Fruit fly (Drosophila melanogaster) whole organism, embryonic: Measurements from ENCODE around the gene CAH16.

Experiments used
- Ada2b ChIP-seq: fragments of 200-800 bp; sonication (Bioruptor generic); IDR thresholded peaks from 2 replicates; pipeline ENCODE4 v1.3.6; 2022; ENCODE audit warnings: missing biosample characterization, missing genetic modification characterization
- CG10274 ChIP-seq: fragments of 200-800 bp; sonication (Bioruptor generic); optimal IDR thresholded peaks from 3 replicates; lab custom pipeline; 2017; ENCODE audit warnings: missing biosample characterization, mild to moderate bottlenecking, missing genetic modification characterization
- CG10565 ChIP-seq: fragments of 200-800 bp; sonication (Bioruptor generic); optimal IDR thresholded peaks from 3 replicates; lab custom pipeline; 2016; ENCODE audit warnings: missing biosample characterization, mild to moderate bottlenecking, missing genetic modification characterization
- CG11456 ChIP-seq: fragments of 200-800 bp; sonication (Bioruptor generic); IDR thresholded peaks from 3 replicates; pipeline ENCODE4 v1.3.6; 2022; ENCODE audit warnings: missing biosample characterization, missing genetic modification characterization
- CG11696 ChIP-seq: fragments of 200-800 bp; sonication (Bioruptor generic); IDR thresholded peaks from 2 replicates; pipeline ENCODE4 v1.3.6; 2022; ENCODE audit warnings: missing biosample characterization, missing genetic modification characterization
- CG13894 ChIP-seq: fragments of 200-800 bp; sonication (Bioruptor generic); optimal IDR thresholded peaks from 3 replicates; lab custom pipeline; 2018; ENCODE audit warnings: missing biosample characterization, mild to moderate bottlenecking, missing genetic modification characterization, moderate library complexity
- CG15696 ChIP-seq: fragments of 200-800 bp; sonication (Bioruptor generic); optimal IDR thresholded peaks from 2 replicates; lab custom pipeline; 2019; ENCODE audit warnings: missing biosample characterization, mild to moderate bottlenecking, missing genetic modification characterization, moderate library complexity
- CG16813 ChIP-seq: fragments of 200-800 bp; sonication (Bioruptor generic); IDR thresholded peaks from 3 replicates; pipeline ENCODE4 v1.3.6; 2022; ENCODE audit warnings: missing biosample characterization, missing genetic modification characterization; ENCODE audit not compliant: partially characterized antibody
- CG17361 ChIP-seq: fragments of 200-800 bp; sonication (Bioruptor generic); IDR thresholded peaks from 3 replicates; pipeline ENCODE4 v1.3.6; 2022; ENCODE audit warnings: missing biosample characterization, missing genetic modification characterization
- CG30431 ChIP-seq: fragments of 200-800 bp; sonication (Bioruptor generic); optimal IDR thresholded peaks from 2 replicates; lab custom pipeline; 2017; ENCODE audit warnings: missing biosample characterization, missing genetic modification characterization
- CG31224 ChIP-seq: fragments of 200-800 bp; sonication (Bioruptor generic); IDR thresholded peaks from 2 replicates; pipeline ENCODE4 v1.3.6; 2022; ENCODE audit warnings: missing biosample characterization, missing genetic modification characterization
- CG31365 ChIP-seq: fragments of 200-800 bp; sonication (Bioruptor generic); optimal IDR thresholded peaks from 2 replicates; lab custom pipeline; 2018; ENCODE audit warnings: missing biosample characterization, mild to moderate bottlenecking, missing genetic modification characterization
- CG32772 ChIP-seq: fragments of 200-800 bp; sonication (Bioruptor generic); IDR thresholded peaks from 2 replicates; pipeline ENCODE4 v1.3.6; 2022; ENCODE audit warnings: missing biosample characterization, missing genetic modification characterization
- CG34422 ChIP-seq: fragments of 200-800 bp; sonication (Bioruptor generic); IDR thresholded peaks from 3 replicates; pipeline ENCODE4 v1.3.6; 2022; ENCODE audit warnings: missing biosample characterization, missing genetic modification characterization
- CG6654 ChIP-seq: fragments of 200-800 bp; sonication (Bioruptor generic); optimal IDR thresholded peaks from 2 replicates; lab custom pipeline; 2017; ENCODE audit warnings: missing biosample characterization, mild to moderate bottlenecking, missing genetic modification characterization
- CG6683 ChIP-seq: fragments of 200-800 bp; sonication (Bioruptor generic); optimal IDR thresholded peaks from 2 replicates; lab custom pipeline; 2017; ENCODE audit warnings: missing biosample characterization, mild to moderate bottlenecking, missing genetic modification characterization, missing genetic modification reagents
- CG6791 ChIP-seq: fragments of 200-800 bp; sonication (Bioruptor generic); IDR thresholded peaks from 3 replicates; pipeline ENCODE4 v1.3.6; 2022; ENCODE audit warnings: missing biosample characterization, missing genetic modification characterization; ENCODE audit not compliant: partially characterized antibody
- CG7786 ChIP-seq: fragments of 200-800 bp; sonication (Bioruptor generic); optimal IDR thresholded peaks from 2 replicates; lab custom pipeline; 2016; ENCODE audit warnings: missing biosample characterization, missing genetic modification characterization
- CG7928 ChIP-seq: fragments of 200-800 bp; sonication (Bioruptor generic); optimal IDR thresholded peaks from 2 replicates; lab custom pipeline; 2017; ENCODE audit warnings: missing biosample characterization, mild to moderate bottlenecking, missing genetic modification characterization
- CG9437 ChIP-seq: fragments of 200-800 bp; sonication (Bioruptor generic); optimal IDR thresholded peaks from 2 replicates; lab custom pipeline; 2018; ENCODE audit warnings: missing biosample characterization, mild to moderate bottlenecking, missing genetic modification characterization
- Dad ChIP-seq: fragments of 200-800 bp; sonication (Bioruptor generic); optimal IDR thresholded peaks from 3 replicates; lab custom pipeline; 2016; ENCODE audit warnings: missing biosample characterization, missing genetic modification characterization
- Dref ChIP-seq: fragments of 200-800 bp; sonication (Bioruptor generic); IDR thresholded peaks from 2 replicates; pipeline ENCODE4 v1.3.6; 2022; ENCODE audit warnings: missing biosample characterization, missing genetic modification characterization
- Fer1 ChIP-seq: fragments of 200-800 bp; sonication (Bioruptor generic); optimal IDR thresholded peaks from 2 replicates; lab custom pipeline; 2017; ENCODE audit warnings: missing biosample characterization, mild to moderate bottlenecking, missing genetic modification characterization
- Hr39 ChIP-seq: fragments of >200 bp; optimal IDR thresholded peaks from 2 replicates; lab custom pipeline; 2017
- Meics ChIP-seq: fragments of 200-800 bp; sonication (Bioruptor generic); optimal IDR thresholded peaks from 2 replicates; lab custom pipeline; 2017; ENCODE audit warnings: missing biosample characterization, mild to moderate bottlenecking, missing genetic modification characterization
- NC2α ChIP-seq: fragments of 200-800 bp; sonication (Bioruptor generic); optimal IDR thresholded peaks from 2 replicates; lab custom pipeline; 2016; ENCODE audit warnings: missing biosample characterization, missing genetic modification characterization
- Scr ChIP-seq: fragments of 200-800 bp; sonication (Bioruptor generic); IDR thresholded peaks from 2 replicates; pipeline ENCODE4 v1.3.6; 2022; ENCODE audit warnings: missing biosample characterization, missing genetic modification characterization; ENCODE audit not compliant: partially characterized antibody
- Ssrp ChIP-seq: fragments of 200-800 bp; sonication (Bioruptor generic); optimal IDR thresholded peaks from 2 replicates; lab custom pipeline; 2018; ENCODE audit warnings: missing biosample characterization, mild to moderate bottlenecking, missing genetic modification characterization, moderate library complexity
- YL-1 ChIP-seq: fragments of 200-800 bp; sonication (Bioruptor generic); optimal IDR thresholded peaks from 3 replicates; lab custom pipeline; 2017; ENCODE audit warnings: missing biosample characterization, mild to moderate bottlenecking, missing genetic modification characterization
- al ChIP-seq: fragments of 200-800 bp; sonication (Bioruptor generic); IDR thresholded peaks from 2 replicates; pipeline ENCODE4 v1.3.6; 2022; ENCODE audit warnings: missing biosample characterization, missing genetic modification characterization
- chif ChIP-seq, 2 experiments: fragments of 200-800 bp; sonication (Bioruptor generic); optimal IDR thresholded peaks; 3 replicates each; lab custom pipeline; 2016; ENCODE audit warnings: missing biosample characterization in 2 of 2, missing genetic modification characterization in 2 of 2
- cwo ChIP-seq: fragments of 200-800 bp; sonication (Bioruptor generic); optimal IDR thresholded peaks from 3 replicates; lab custom pipeline; 2017; ENCODE audit warnings: missing biosample characterization, missing genetic modification characterization, mild to moderate bottlenecking, moderate library complexity, missing genetic modification reagents
- dimm ChIP-seq: fragments of 200-800 bp; sonication (Bioruptor generic); IDR thresholded peaks from 2 replicates; pipeline ENCODE4 v1.3.6; 2022; ENCODE audit warnings: missing biosample characterization, missing genetic modification characterization
- disco-r ChIP-seq: fragments of 200-800 bp; sonication (Bioruptor generic); optimal IDR thresholded peaks from 2 replicates; lab custom pipeline; 2016; ENCODE audit warnings: missing biosample characterization, missing genetic modification characterization
- dmrt99B ChIP-seq: fragments of 200-800 bp; sonication (Bioruptor generic); optimal IDR thresholded peaks from 2 replicates; lab custom pipeline; 2018; ENCODE audit warnings: missing biosample characterization, mild to moderate bottlenecking, missing genetic modification characterization, moderate library complexity
- dysf ChIP-seq: fragments of 200-800 bp; sonication (Bioruptor generic); IDR thresholded peaks from 3 replicates; pipeline ENCODE4 v1.3.6; 2022; ENCODE audit warnings: missing biosample characterization, missing genetic modification characterization
- esg ChIP-seq: fragments of 200-800 bp; sonication (Bioruptor generic); conservative IDR thresholded peaks from 2 replicates; pipeline ENCODE4 v1.3.6; 2022; ENCODE audit warnings: missing biosample characterization, missing genetic modification characterization
- fd102C ChIP-seq: fragments of 200-800 bp; sonication (Bioruptor generic); optimal IDR thresholded peaks from 2 replicates; lab custom pipeline; 2018; ENCODE audit warnings: missing biosample characterization, mild to moderate bottlenecking, missing genetic modification characterization, moderate library complexity
- grn ChIP-seq: fragments of 200-800 bp; sonication (Bioruptor generic); optimal IDR thresholded peaks from 3 replicates; lab custom pipeline; 2017; ENCODE audit warnings: missing biosample characterization, missing genetic modification characterization
- gro ChIP-seq: fragments of 200-800 bp; sonication (Bioruptor generic); optimal IDR thresholded peaks from 2 replicates; lab custom pipeline; 2016; ENCODE audit warnings: missing biosample characterization, missing genetic modification characterization
- gt ChIP-seq: fragments of 200-800 bp; sonication (Bioruptor generic); IDR thresholded peaks from 2 replicates; pipeline ENCODE4 v1.3.6; 2022; ENCODE audit warnings: missing biosample characterization, missing genetic modification characterization
- org-1 ChIP-seq: fragments of 200-800 bp; sonication (Bioruptor generic); optimal IDR thresholded peaks from 2 replicates; lab custom pipeline; 2017; ENCODE audit warnings: missing biosample characterization, missing genetic modification characterization
- peb ChIP-seq: fragments of 200-800 bp; sonication (Bioruptor generic); IDR thresholded peaks from 2 replicates; pipeline ENCODE4 v1.3.6; 2022; ENCODE audit warnings: missing biosample characterization, missing genetic modification characterization
- sc ChIP-seq, 3 experiments: fragments of >200 bp in 2 of 3; fragments of 200-800 bp in 1 of 3; sonication (Bioruptor generic) in 1 of 3; optimal IDR thresholded peaks; 2 replicates in 2 of 3; 3 replicates in 1 of 3; lab custom pipeline; 2017; ENCODE audit warnings: mild to moderate bottlenecking in 1 of 3, missing biosample characterization in 1 of 3, missing genetic modification characterization in 1 of 3, missing genetic modification reagents in 1 of 3
- schlank ChIP-seq: fragments of 200-800 bp; sonication (Bioruptor generic); optimal IDR thresholded peaks from 2 replicates; lab custom pipeline; 2018; ENCODE audit warnings: missing biosample characterization, mild to moderate bottlenecking, missing genetic modification characterization
- sens ChIP-seq: fragments of 200-800 bp; sonication (Bioruptor generic); peaks from one replicate; lab custom pipeline; 2016; ENCODE audit warnings: missing biosample characterization, missing genetic modification characterization
- slp2 ChIP-seq: fragments of 200-800 bp; sonication (Bioruptor generic); optimal IDR thresholded peaks from 2 replicates; lab custom pipeline; 2016; ENCODE audit warnings: missing biosample characterization, missing genetic modification characterization
- trem ChIP-seq: fragments of 200-800 bp; optimal IDR thresholded peaks from 3 replicates; lab custom pipeline; 2019; ENCODE audit warnings: missing biosample characterization, mild to moderate bottlenecking, missing genetic modification characterization, moderate library complexity
- unc-4 ChIP-seq: fragments of 200-800 bp; sonication (Bioruptor generic); IDR thresholded peaks from 2 replicates; pipeline ENCODE4 v1.3.6; 2022; ENCODE audit warnings: missing biosample characterization, missing genetic modification characterization; ENCODE audit not compliant: partially characterized antibody

CAH16 gene

dm6 chr3R:31252093-31252962, 7.7 kb upstream of the CAH16 start, which contains the start of the genes qless and mRpL32 (continued):
- TF ChIP-seq org-1 (no peak), disco-r (GFP tag; lab: Kevin White, UChicago) (no peak), slp2 (peak; percentile 48), schlank (tag; lab: Kevin White, UChicago) (no peak), CG31224 (GFP tag; lab: Robert Waterston, UW) (peak; percentile 71), CG10274 (no peak), CG9437 (GFP tag; lab: Kevin White, UChicago) (peak; percentile 100), CG7928 (GFP tag; lab: Kevin White, UChicago) (peak; percentile 67), YL-1 (GFP tag; lab: Kevin White, UChicago) (peak; percentile 40), trem (tag; lab: Kevin White, UChicago) (peak; percentile 52), grn (GFP tag; lab: Kevin White, UChicago) (no peak), Ssrp (tag; lab: Kevin White, UChicago) (no peak), Dad (GFP tag; lab: Kevin White, UChicago) (peak; percentile 89), CG7786 (GFP tag; lab: Kevin White, UChicago) (no peak), CG13894 (tag; lab: Kevin White, UChicago) (no peak), Scr (GFP tag; lab: Robert Waterston, UW) (peak; percentile 83), Fer1 (peak; percentile 28), Ada2b (GFP tag; lab: Robert Waterston, UW) (peak; percentile 75), sens (GFP tag; lab: Kevin White, UChicago) (peak; percentile 94), CG11696 (GFP tag; lab: Robert Waterston, UW) (peak; percentile 50; the same call in 1 of the 2 replicates), Dref (GFP tag; lab: Robert Waterston, UW) (peak; percentile 59), CG16813 (GFP tag; lab: Robert Waterston, UW) (peak; percentile 70), NC2α (GFP tag; lab: Kevin White, UChicago) (no peak), CG15696 (peak; percentile 56), esg (GFP tag; lab: Robert Waterston, UW) (no peak), dimm (GFP tag; lab: Robert Waterston, UW) (no peak; the same call in 1 of the 2 replicates), gt (peak; percentile 80), CG34422 (peak; percentile 92), peb (GFP tag; lab: Robert Waterston, UW) (peak; percentile 85), CG32772 (peak; percentile 72), CG6654 (peak; percentile 95), CG30431 (GFP tag; lab: Kevin White, UChicago) (no peak), CG6683 (no peak), CG31365 (tag; lab: Kevin White, UChicago) (no peak), dmrt99B (tag; lab: Kevin White, UChicago) (no peak), Hr39 (no peak), CG6791 (GFP tag; lab: Robert Waterston, UW) (peak; percentile 22; the same call in 1 of the 3 replicates), sc (optimal IDR thresholded peaks at IDR 0.05; lab: Kevin White, UChicago) (no peak), sc (GFP tag; optimal IDR thresholded peaks at IDR 0.05; lab: Kevin White, UChicago) (no peak), gro (GFP tag; lab: Kevin White, UChicago) (peak; percentile 86), fd102C (no peak), cwo (GFP tag; lab: Kevin White, UChicago) (no peak), CG11456 (GFP tag; lab: Robert Waterston, UW) (peak; percentile 82), unc-4 (GFP tag; lab: Robert Waterston, UW) (peak; percentile 83), Meics (no peak), CG17361 (GFP tag; lab: Robert Waterston, UW) (peak; percentile 86), dysf (GFP tag; lab: Robert Waterston, UW) (peak; percentile 74), chif (GFP tag; optimal IDR thresholded peaks at IDR 0.05; lab: Kevin White, UChicago) (peak; percentile 24 to 41), al (GFP tag; lab: Robert Waterston, UW) (peak; percentile 85), CG10565 (GFP tag; lab: Kevin White, UChicago) (peak; percentile 20)
